Fruit fly (Drosophila melanogaster) whole organism, wandering third instar larva: ENCODE measurements around the gene CG13901.

Experiments
- Abd-B ChIP-seq: fragments of >200 bp; optimal IDR thresholded peaks from 2 replicates; lab custom pipeline; 2017; ENCODE audit warnings: missing biosample characterization, missing genetic modification characterization
- CG32264 ChIP-seq: fragments of 200-800 bp; sonication (Bioruptor generic); optimal IDR thresholded peaks from 2 replicates; lab custom pipeline; 2016; ENCODE audit warnings: missing biosample characterization, missing genetic modification characterization
- CG9705 ChIP-seq: fragments of 200-800 bp; sonication (Bioruptor generic); optimal IDR thresholded peaks from 2 replicates; lab custom pipeline; 2018; ENCODE audit warnings: missing biosample characterization, mild to moderate bottlenecking, missing genetic modification characterization
- CrebA ChIP-seq: fragments of 200-800 bp; sonication (Bioruptor generic); optimal IDR thresholded peaks from 2 replicates; lab custom pipeline; 2016; ENCODE audit warnings: missing biosample characterization, mild to moderate bottlenecking, missing genetic modification characterization, borderline replicate concordance
- Dfd ChIP-seq: fragments of >200 bp; optimal IDR thresholded peaks from 2 replicates; lab custom pipeline; 2017; ENCODE audit warnings: missing biosample characterization, missing genetic modification characterization
- Dif ChIP-seq: fragments of 200-275, 200-300 bp; sonication (Bioruptor generic); optimal IDR thresholded peaks from 2 replicates; lab custom pipeline; 2018; ENCODE audit warnings: missing biosample characterization, missing genetic modification characterization; ENCODE audit not compliant: partially characterized antibody
- GATAd ChIP-seq: sonication (Bioruptor generic); optimal IDR thresholded peaks from 2 replicates; lab custom pipeline; 2016; ENCODE audit warnings: missing biosample characterization, missing genetic modification characterization
- HLH106 ChIP-seq: fragments of 200-800 bp; optimal IDR thresholded peaks from 3 replicates; lab custom pipeline; 2019; ENCODE audit warnings: missing biosample characterization, mild to moderate bottlenecking, missing genetic modification characterization, moderate library complexity
- Hnf4 ChIP-seq: fragments of 200-800 bp; sonication (Bioruptor generic); optimal IDR thresholded peaks from 2 replicates; lab custom pipeline; 2016; ENCODE audit warnings: missing biosample characterization, mild to moderate bottlenecking, missing genetic modification characterization
- Hr78 ChIP-seq: fragments of >200 bp; optimal IDR thresholded peaks from 2 replicates; lab custom pipeline; 2017; ENCODE audit warnings: missing biosample characterization, missing genetic modification characterization
- Hr83 ChIP-seq: fragments of 200-300 bp; sonication (Bioruptor generic); optimal IDR thresholded peaks from 2 replicates; lab custom pipeline; 2016; ENCODE audit warnings: missing biosample characterization, mild to moderate bottlenecking, missing genetic modification characterization, moderate library complexity; ENCODE audit not compliant: poor library complexity, severe bottlenecking
- Jra ChIP-seq: sonication (Bioruptor generic); optimal IDR thresholded peaks from 2 replicates; lab custom pipeline; 2016; ENCODE audit warnings: missing biosample characterization, missing genetic modification characterization
- Mio ChIP-seq: sonication (Bioruptor generic); optimal IDR thresholded peaks from 2 replicates; lab custom pipeline; 2016; ENCODE audit warnings: missing biosample characterization, missing genetic modification characterization
- Myc ChIP-seq: fragments of >200 bp; optimal IDR thresholded peaks from 2 replicates; lab custom pipeline; 2017
- N ChIP-seq: fragments of >200 bp; optimal IDR thresholded peaks from 2 replicates; lab custom pipeline; 2018; ENCODE audit warnings: missing biosample characterization, missing external identifiers, missing genetic modification characterization
- OdsH ChIP-seq: fragments of 200-800 bp; sonication (Bioruptor generic); optimal IDR thresholded peaks from 2 replicates; lab custom pipeline; 2016; ENCODE audit warnings: missing biosample characterization, mild to moderate bottlenecking, missing genetic modification characterization
- Rel ChIP-seq, 2 experiments: fragments of 200-800 bp; sonication (Bioruptor generic) in 1 of 2; optimal IDR thresholded peaks; 2 replicates in 1 of 2; 3 replicates in 1 of 2; lab custom pipeline; 2016 to 2019; ENCODE audit warnings: mild to moderate bottlenecking in 2 of 2, missing biosample characterization in 2 of 2, missing genetic modification characterization in 2 of 2, moderate library complexity in 1 of 2
- Sp1 ChIP-seq: fragments of 200-800 bp; sonication (Bioruptor generic); optimal IDR thresholded peaks from 3 replicates; lab custom pipeline; 2019; ENCODE audit warnings: missing biosample characterization, mild to moderate bottlenecking, missing genetic modification characterization, moderate library complexity
- Vsx2 ChIP-seq: fragments of 200-300, 225-300 bp; sonication (Bioruptor generic); optimal IDR thresholded peaks from 2 replicates; lab custom pipeline; 2018; ENCODE audit warnings: missing biosample characterization, missing genetic modification characterization; ENCODE audit not compliant: partially characterized antibody
- br ChIP-seq: fragments of 200-800 bp; sonication (Bioruptor generic); optimal IDR thresholded peaks from 2 replicates; lab custom pipeline; 2016; ENCODE audit warnings: missing biosample characterization, missing genetic modification characterization
- brk ChIP-seq: fragments of 200-800 bp; sonication (Bioruptor generic); optimal IDR thresholded peaks from 2 replicates; lab custom pipeline; 2016; ENCODE audit warnings: missing biosample characterization, mild to moderate bottlenecking, missing genetic modification characterization
- dl ChIP-seq, 2 experiments: fragments of 175-275, 200-275 bp in 1 of 2; fragments of 200-275 bp in 1 of 2; sonication (Bioruptor generic); optimal IDR thresholded peaks; lab custom pipeline; 2018; ENCODE audit warnings: mild to moderate bottlenecking in 2 of 2, missing biosample characterization in 2 of 2, missing genetic modification characterization in 2 of 2, moderate library complexity in 2 of 2; ENCODE audit not compliant: partially characterized antibody in 2 of 2, insufficient read depth in 1 of 2
- dmrt93B ChIP-seq: fragments of 200-800 bp; sonication (Bioruptor generic); optimal IDR thresholded peaks from 2 replicates; lab custom pipeline; 2018; ENCODE audit warnings: missing biosample characterization, mild to moderate bottlenecking, missing genetic modification characterization
- dsf ChIP-seq: sonication (Bioruptor generic); optimal IDR thresholded peaks from 2 replicates; lab custom pipeline; 2016; ENCODE audit warnings: missing biosample characterization, missing genetic modification characterization, borderline replicate concordance
- ey ChIP-seq: fragments of 200-800 bp; sonication (Bioruptor generic); optimal IDR thresholded peaks from 2 replicates; lab custom pipeline; 2016; ENCODE audit warnings: missing biosample characterization, missing genetic modification characterization
- foxo ChIP-seq, 2 experiments: fragments of 200-800 bp; sonication (Bioruptor generic); optimal IDR thresholded peaks; 2 replicates in 1 of 2; 3 replicates in 1 of 2; lab custom pipeline; 2016 to 2017; ENCODE audit warnings: missing biosample characterization in 2 of 2, missing genetic modification characterization in 2 of 2
- fru ChIP-seq: fragments of 200-800 bp; sonication (Bioruptor generic); optimal IDR thresholded peaks from 3 replicates; lab custom pipeline; 2016; ENCODE audit warnings: missing biosample characterization, mild to moderate bottlenecking, missing genetic modification characterization
- h ChIP-seq: fragments of 200-800 bp; sonication (Bioruptor generic); optimal IDR thresholded peaks from 3 replicates; lab custom pipeline; 2016; ENCODE audit warnings: missing biosample characterization, mild to moderate bottlenecking, missing genetic modification characterization
- jim ChIP-seq: fragments of 175-275, 200-325 bp; sonication (Bioruptor generic); optimal IDR thresholded peaks from 2 replicates; lab custom pipeline; 2016; ENCODE audit warnings: missing biosample characterization, mild to moderate bottlenecking, missing genetic modification characterization
- lola ChIP-seq: fragments of >200 bp; optimal IDR thresholded peaks from 2 replicates; lab custom pipeline; 2017; ENCODE audit warnings: missing biosample characterization, missing genetic modification characterization
- pan ChIP-seq: fragments of >200 bp; optimal IDR thresholded peaks from 2 replicates; lab custom pipeline; 2017
- psq ChIP-seq: fragments of 200-800 bp; sonication (Bioruptor generic); optimal IDR thresholded peaks from 3 replicates; lab custom pipeline; 2017; ENCODE audit warnings: missing biosample characterization, mild to moderate bottlenecking, missing genetic modification characterization, moderate library complexity
- rgr ChIP-seq: fragments of 200-800 bp; sonication (Bioruptor generic); optimal IDR thresholded peaks from 3 replicates; lab custom pipeline; 2016; ENCODE audit warnings: missing biosample characterization, mild to moderate bottlenecking, missing genetic modification characterization
- sage ChIP-seq: fragments of 200-800 bp; sonication (Bioruptor generic); optimal IDR thresholded peaks from 2 replicates; lab custom pipeline; 2016; ENCODE audit warnings: missing biosample characterization, mild to moderate bottlenecking, missing genetic modification characterization
- sv ChIP-seq: fragments of 200-800 bp; sonication (Bioruptor generic); optimal IDR thresholded peaks from 3 replicates; lab custom pipeline; 2016; ENCODE audit warnings: missing biosample characterization, missing genetic modification characterization
- tai ChIP-seq: sonication (Bioruptor generic); optimal IDR thresholded peaks from 2 replicates; lab custom pipeline; 2016; ENCODE audit warnings: missing biosample characterization, missing genetic modification characterization
- usp ChIP-seq: fragments of >200 bp; optimal IDR thresholded peaks from 2 replicates; lab custom pipeline; 2017; ENCODE audit warnings: missing biosample characterization, missing genetic modification characterization
- woc ChIP-seq: sonication (Bioruptor generic); optimal IDR thresholded peaks from 2 replicates; lab custom pipeline; 2016; ENCODE audit warnings: missing biosample characterization, mild to moderate bottlenecking, missing genetic modification characterization

Gene CG13901

DNA sequence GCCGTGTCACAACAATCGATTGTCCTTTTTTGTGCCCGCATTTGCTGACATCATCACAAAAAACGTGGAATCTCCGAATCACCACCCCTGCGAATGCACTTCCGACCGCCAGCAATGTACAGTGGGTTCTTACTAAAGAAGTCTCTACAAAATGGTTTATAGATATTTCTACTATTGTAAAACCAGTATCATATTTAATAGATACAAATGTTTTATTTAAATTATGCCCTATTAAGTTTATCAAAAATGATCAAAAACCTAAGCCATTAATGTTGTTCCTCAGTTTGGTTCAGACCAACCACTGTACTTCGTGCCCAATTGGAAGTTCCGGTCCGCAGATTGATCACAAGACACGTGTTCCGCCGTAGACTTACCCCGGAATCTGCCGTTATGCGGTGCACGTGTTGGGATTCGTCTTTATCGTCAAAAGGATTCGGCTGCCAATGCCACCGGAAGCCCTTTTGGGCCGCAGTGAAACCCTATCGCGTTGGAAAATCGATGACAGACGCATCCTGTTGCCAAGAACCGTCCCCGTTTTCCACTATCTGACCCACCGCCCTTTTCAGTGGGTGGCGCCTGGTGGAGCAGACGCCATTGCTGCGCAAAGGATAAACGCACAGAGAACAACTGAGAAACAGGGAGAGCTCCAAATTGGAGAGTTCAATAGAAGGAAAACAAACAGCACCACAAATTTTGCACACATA lies 32.9 kb downstream of the CG13901 start:
- TF ChIP-seq Abd-B (GFP tag; lab: Kevin White, UChicago) (no peak), fru (GFP tag; lab: Kevin White, UChicago) (peak; percentile 62), Dfd (GFP tag; lab: Kevin White, UChicago) (no peak), rgr (peak; percentile 49), br (GFP tag; lab: Kevin White, UChicago) (no peak), Jra (GFP tag; lab: Kevin White, UChicago) (no peak), dsf (GFP tag; lab: Kevin White, UChicago) (no peak), woc (peak; percentile 24), Mio (no peak), dmrt93B (GFP tag; lab: Kevin White, UChicago) (no peak), Dif (GFP tag; lab: Kevin White, UChicago) (no peak), Vsx2 (GFP tag; lab: Kevin White, UChicago) (no peak), ey (GFP tag; lab: Kevin White, UChicago) (peak; percentile 45), foxo (GFP tag; optimal IDR thresholded peaks at IDR 0.05; lab: Kevin White, UChicago) (peak in 1 of 2 experiments; percentile 61), dl (GFP tag; optimal IDR thresholded peaks at IDR 0.05; lab: Kevin White, UChicago; ENCODE audit: insufficient read depth in 1 of 2, partially characterized antibody in 2 of 2) (no peak), Hnf4 (no peak), CrebA (no peak), pan (no peak), CG9705 (GFP tag; lab: Kevin White, UChicago) (no peak), brk (GFP tag; lab: Kevin White, UChicago) (no peak), lola (GFP tag; lab: Kevin White, UChicago) (no peak), usp (GFP tag; lab: Kevin White, UChicago) (no peak), OdsH (GFP tag; lab: Kevin White, UChicago) (peak; percentile 45), sv (GFP tag; lab: Kevin White, UChicago) (no peak), Sp1 (GFP tag; lab: Kevin White, UChicago) (peak; percentile 51), psq (peak; percentile 18), GATAd (no peak), Hr83 (no peak), N (no peak), HLH106 (peak; percentile 43), Hr78 (no peak), h (GFP tag; lab: Kevin White, UChicago) (peak; percentile 58), Myc (lab: Kevin White, UChicago) (no peak), Rel (GFP tag; optimal IDR thresholded peaks at IDR 0.05; lab: Kevin White, UChicago) (no peak), Rel (tag; optimal IDR thresholded peaks at IDR 0.05; lab: Kevin White, UChicago) (no peak), CG32264 (GFP tag; lab: Kevin White, UChicago) (no peak), jim (GFP tag; lab: Kevin White, UChicago) (no peak), sage (GFP tag; lab: Kevin White, UChicago) (no peak), tai (no peak)
- TF ChIP-seq, all 38 proteins: peak for 10

dm6 chr3L:803951-804350 lies 33.7 kb downstream of the CG13901 start, which contains the start of gene CG13898:
TSS of gene CG13898 (minus strand) at chr3L:804051.
- TF ChIP-seq br (GFP tag; lab: Kevin White, UChicago) (no peak), Hnf4 (no peak), Myc (lab: Kevin White, UChicago) (no peak), brk (GFP tag; lab: Kevin White, UChicago) (no peak)
